Fruit fly (Drosophila melanogaster): ENCODE results near the gene CG3609.

Gene CG3609

dm6 chr2L:2402194-2402593 is 27.8 kb upstream of the CG3609 start (continued):
- peak; percentile 45; the same call in 1 of the 2 replicates for TF ChIP-seq Awh (GFP tag; IDR thresholded peaks at IDR 0.05)
- no peak for TF ChIP-seq kni (GFP tag; optimal IDR thresholded peaks at IDR 0.05)
- TF ChIP-seq Lpt (GFP tag; optimal IDR thresholded peaks at IDR 0.05) = no peak
- no peak for TF ChIP-seq CG3838 (GFP tag; optimal IDR thresholded peaks at IDR 0.05)
- no peak for TF ChIP-seq chinmo (GFP tag; IDR thresholded peaks at IDR 0.05; ENCODE audit: partially characterized antibody)
- TF ChIP-seq CG2199 (GFP tag; IDR thresholded peaks at IDR 0.05) = no peak
- TF ChIP-seq Ptx1 (GFP tag; IDR thresholded peaks at IDR 0.05) = peak; percentile 57
- TF ChIP-seq CG2678 (tag; optimal IDR thresholded peaks at IDR 0.05) = no peak
- 0 out of 3 replicates have a peak, but pooled peaks have one; percentile 20 for TF ChIP-seq ci (GFP tag; IDR thresholded peaks at IDR 0.05)
- peak; percentile 34; the same call in 1 of the 2 replicates for TF ChIP-seq CG10366 (GFP tag; IDR thresholded peaks at IDR 0.05)
- no peak for TF ChIP-seq vfl (GFP tag; optimal IDR thresholded peaks at IDR 0.05)
- peak; percentile 43; the same call in 1 of the 2 replicates for TF ChIP-seq esg (GFP tag; conservative IDR thresholded peaks at IDR 0.05)
- TF ChIP-seq Deaf1 (tag; optimal IDR thresholded peaks at IDR 0.05) = no peak
- TF ChIP-seq corto (GFP tag; optimal IDR thresholded peaks at IDR 0.05) = no peak
- TF ChIP-seq cad (GFP tag; optimal IDR thresholded peaks at IDR 0.05) = no peak
- no peak for TF ChIP-seq sim (GFP tag; IDR thresholded peaks at IDR 0.05)
- no peak for TF ChIP-seq pan (optimal IDR thresholded peaks at IDR 0.05)
- peak in 1 of 2 experiments; percentile 42 for TF ChIP-seq pan (GFP tag; optimal IDR thresholded peaks at IDR 0.05 in 1 of 2, IDR thresholded peaks at IDR 0.05 in 1 of 2)
- peak; percentile 26 for TF ChIP-seq CG7556 (GFP tag; optimal IDR thresholded peaks at IDR 0.05)
- TF ChIP-seq cato (GFP tag; optimal IDR thresholded peaks at IDR 0.05; ENCODE audit: borderline replicate concordance) = no peak
- TF ChIP-seq cg (GFP tag; optimal IDR thresholded peaks at IDR 0.05) = no peak
- TF ChIP-seq CG13424 (tag; optimal IDR thresholded peaks at IDR 0.05) = peak; percentile 27
- no peak for TF ChIP-seq fd64A (GFP tag; optimal IDR thresholded peaks at IDR 0.05)
- no peak for TF ChIP-seq CG1024 (GFP tag; IDR thresholded peaks at IDR 0.05)
- no peak for TF ChIP-seq tna (GFP tag; IDR thresholded peaks at IDR 0.05; ENCODE audit: partially characterized antibody)
- TF ChIP-seq CG32532 (GFP tag; IDR thresholded peaks at IDR 0.05) = 0 out of 2 replicates have a peak, but pooled peaks have one; percentile 19
- no peak for TF ChIP-seq ash1 (GFP tag; optimal IDR thresholded peaks at IDR 0.05)
- TF ChIP-seq CG14965 (GFP tag; optimal IDR thresholded peaks at IDR 0.05; ENCODE audit: borderline replicate concordance) = no peak
- TF ChIP-seq Hmx (GFP tag; optimal IDR thresholded peaks at IDR 0.05) = no peak
- no peak for TF ChIP-seq C15 (GFP tag; IDR thresholded peaks at IDR 0.05)
- no peak for TF ChIP-seq Dad (GFP tag; optimal IDR thresholded peaks at IDR 0.05)
- no peak for TF ChIP-seq CG8290 (GFP tag; optimal IDR thresholded peaks at IDR 0.05)
- no peak for TF ChIP-seq CG8290 (tag; optimal IDR thresholded peaks at IDR 0.05)
- TF ChIP-seq CG9797 (GFP tag; optimal IDR thresholded peaks at IDR 0.05) = no peak
- no peak for TF ChIP-seq CG12942 (GFP tag; optimal IDR thresholded peaks at IDR 0.05)
- TF ChIP-seq Atf6 (GFP tag; IDR thresholded peaks at IDR 0.05) = no peak
- peak; percentile 36 for TF ChIP-seq lab (GFP tag; optimal IDR thresholded peaks at IDR 0.05)
- no peak for TF ChIP-seq az2 (GFP tag; optimal IDR thresholded peaks at IDR 0.05)
- TF ChIP-seq CG34224 (GFP tag; IDR thresholded peaks at IDR 0.05; ENCODE audit: partially characterized antibody) = no peak
- TF ChIP-seq CG10267 (tag; optimal IDR thresholded peaks at IDR 0.05) = no peak
- no peak for TF ChIP-seq al (GFP tag; IDR thresholded peaks at IDR 0.05)
- no peak for TF ChIP-seq HLHmδ (GFP tag; optimal IDR thresholded peaks at IDR 0.05)
- TF ChIP-seq CG14667 (GFP tag; IDR thresholded peaks at IDR 0.05) = 0 out of 2 replicates have a peak, but pooled peaks have one; percentile 20
- no peak for TF ChIP-seq gce (GFP tag; IDR thresholded peaks at IDR 0.05)
- peak; percentile 46; the same call in 1 of the 2 replicates for TF ChIP-seq CG17328 (GFP tag; IDR thresholded peaks at IDR 0.05)
- no peak for TF ChIP-seq lola (GFP tag; optimal IDR thresholded peaks at IDR 0.05)
- no peak for TF ChIP-seq vvl (GFP tag; IDR thresholded peaks at IDR 0.05)
- no peak for TF ChIP-seq p53 (GFP tag; optimal IDR thresholded peaks at IDR 0.05)
- TF ChIP-seq disco-r (GFP tag; optimal IDR thresholded peaks at IDR 0.05) = no peak
- TF ChIP-seq psq (GFP tag; optimal IDR thresholded peaks at IDR 0.05) = no peak
- TF ChIP-seq ac (GFP tag; optimal IDR thresholded peaks at IDR 0.05) = no peak
- TF ChIP-seq Nf-YA (GFP tag; IDR thresholded peaks at IDR 0.05) = peak; percentile 48; the same call in 1 of the 2 replicates
